Worm (Caenorhabditis elegans) whole organism, L2 larva: Measurements from ENCODE around the gene gnrr-2.

Source experiments
- C34F6.9 ChIP-seq: fragments of 150-350 bp; optimal IDR thresholded peaks from 2 replicates; lab custom pipeline; 2014; ENCODE audit warnings: missing biosample characterization, missing genetic modification characterization
- F13H6.1 ChIP-seq: sonication (generic microtip); optimal IDR thresholded peaks from 2 replicates; lab custom pipeline; 2016; ENCODE audit warnings: missing genetic modification characterization, missing compliant biosample characterization
- R02D3.7 ChIP-seq: fragments of 150-350 bp; optimal IDR thresholded peaks from 2 replicates; lab custom pipeline; 2014; ENCODE audit warnings: missing biosample characterization, missing genetic modification characterization
- Y55F3AM.14 ChIP-seq: fragments of 200-800 bp; sonication (Bioruptor generic); optimal IDR thresholded peaks from 2 replicates; lab custom pipeline; 2018; ENCODE audit warnings: mild to moderate bottlenecking, missing genetic modification characterization, missing compliant biosample characterization
- ZK546.5 ChIP-seq: sonication (generic microtip); optimal IDR thresholded peaks from 2 replicates; lab custom pipeline; 2017; ENCODE audit warnings: missing biosample characterization, missing genetic modification characterization
- alr-1 ChIP-seq: fragments of 150-350 bp; optimal IDR thresholded peaks from 2 replicates; lab custom pipeline; 2014; ENCODE audit warnings: missing biosample characterization, missing genetic modification characterization
- aly-2 ChIP-seq: fragments of 150-350 bp; optimal IDR thresholded peaks from 2 replicates; lab custom pipeline; 2014; ENCODE audit warnings: missing biosample characterization, missing genetic modification characterization
- ama-1 ChIP-seq: fragments of 150-350 bp; optimal IDR thresholded peaks from 2 replicates; lab custom pipeline; 2018; ENCODE audit warnings: inconsistent platforms
- blmp-1 ChIP-seq: sonication (generic microtip); optimal IDR thresholded peaks from 2 replicates; lab custom pipeline; 2017; ENCODE audit warnings: missing genetic modification characterization, mild to moderate bottlenecking, missing compliant biosample characterization, antibody characterized with exemption, moderate library complexity; ENCODE audit not compliant: insufficient read depth
- ceh-16 ChIP-seq: fragments of 150-350 bp; optimal IDR thresholded peaks from 2 replicates; lab custom pipeline; 2014; ENCODE audit warnings: missing biosample characterization, missing genetic modification characterization
- ceh-82 ChIP-seq: fragments of 150-350 bp; optimal IDR thresholded peaks from 2 replicates; lab custom pipeline; 2014; ENCODE audit warnings: missing biosample characterization, missing genetic modification characterization
- crh-2 ChIP-seq: sonication (generic microtip); optimal IDR thresholded peaks from 2 replicates; lab custom pipeline; 2017; ENCODE audit warnings: missing biosample characterization, missing genetic modification characterization
- dmd-4 ChIP-seq: sonication (generic microtip); optimal IDR thresholded peaks from 2 replicates; lab custom pipeline; 2017; ENCODE audit warnings: missing biosample characterization, missing genetic modification characterization
- egl-27 ChIP-seq: sonication (generic microtip); optimal IDR thresholded peaks from 3 replicates; lab custom pipeline; 2017; ENCODE audit warnings: missing biosample characterization, missing genetic modification reagents, missing genetic modification characterization
- elt-1 ChIP-seq: fragments of 150-350 bp; optimal IDR thresholded peaks from 2 replicates; lab custom pipeline; 2014; ENCODE audit warnings: missing biosample characterization, missing genetic modification characterization
- elt-3 ChIP-seq: sonication (generic microtip); optimal IDR thresholded peaks from 2 replicates; lab custom pipeline; 2017; ENCODE audit warnings: missing biosample characterization, missing genetic modification characterization
- fos-1 ChIP-seq: fragments of 150-350 bp; optimal IDR thresholded peaks from 2 replicates; lab custom pipeline; 2014; ENCODE audit warnings: missing biosample characterization, missing genetic modification characterization
- gmeb-1 ChIP-seq: fragments of 150-350 bp; optimal IDR thresholded peaks from 2 replicates; lab custom pipeline; 2014; ENCODE audit warnings: missing biosample characterization, missing genetic modification characterization
- lin-11 ChIP-seq: fragments of 150-350 bp; sonication (generic microtip); optimal IDR thresholded peaks from 2 replicates; lab custom pipeline; 2014; ENCODE audit warnings: missing biosample characterization, missing genetic modification characterization, inconsistent platforms, mixed read lengths
- lin-13 ChIP-seq: fragments of 150-350 bp; optimal IDR thresholded peaks from 2 replicates; lab custom pipeline; 2014; ENCODE audit warnings: missing biosample characterization, missing genetic modification reagents, missing genetic modification characterization
- lin-39 ChIP-seq: fragments of 150-350 bp; optimal IDR thresholded peaks from 2 replicates; lab custom pipeline; 2014; ENCODE audit warnings: missing biosample characterization, missing genetic modification reagents, missing genetic modification characterization
- lsy-2 ChIP-seq, 2 experiments: fragments of 150-350 bp in 1 of 2; sonication (generic microtip) in 1 of 2; optimal IDR thresholded peaks; 2 replicates each; lab custom pipeline; 2014 to 2017; ENCODE audit warnings: missing biosample characterization in 2 of 2, missing genetic modification characterization in 2 of 2
- mab-5 ChIP-seq: fragments of 150-350 bp; optimal IDR thresholded peaks from 2 replicates; lab custom pipeline; 2014; ENCODE audit warnings: missing biosample characterization, missing genetic modification characterization
- mbf-1 ChIP-seq: sonication (generic microtip); optimal IDR thresholded peaks from 2 replicates; lab custom pipeline; 2017; ENCODE audit warnings: missing biosample characterization, missing genetic modification characterization
- mdl-1 ChIP-seq, 2 experiments: fragments of 150-350 bp in 1 of 2; sonication (generic microtip) in 1 of 2; optimal IDR thresholded peaks; 2 replicates each; lab custom pipeline; 2017; ENCODE audit warnings: missing biosample characterization in 2 of 2, missing genetic modification characterization in 2 of 2
- nhr-10 ChIP-seq: sonication (generic microtip); optimal IDR thresholded peaks from 2 replicates; lab custom pipeline; 2017; ENCODE audit warnings: missing biosample characterization, missing genetic modification characterization
- nhr-11 ChIP-seq: fragments of 150-350 bp; optimal IDR thresholded peaks from 2 replicates; lab custom pipeline; 2014; ENCODE audit warnings: missing biosample characterization, missing genetic modification characterization
- nhr-12 ChIP-seq: fragments of 150-350 bp; optimal IDR thresholded peaks from 2 replicates; lab custom pipeline; 2014; ENCODE audit warnings: missing biosample characterization, missing genetic modification characterization
- nhr-129 ChIP-seq: fragments of 150-350 bp; optimal IDR thresholded peaks from 2 replicates; lab custom pipeline; 2014; ENCODE audit warnings: missing biosample characterization, missing genetic modification characterization
- nhr-21 ChIP-seq: fragments of 150-350 bp; optimal IDR thresholded peaks from 2 replicates; lab custom pipeline; 2014; ENCODE audit warnings: missing biosample characterization, missing genetic modification characterization
- nhr-23 ChIP-seq: fragments of 150-350 bp; optimal IDR thresholded peaks from 2 replicates; lab custom pipeline; 2014; ENCODE audit warnings: missing biosample characterization, missing genetic modification reagents, missing genetic modification characterization
- nhr-237 ChIP-seq: fragments of 150-350 bp; optimal IDR thresholded peaks from 2 replicates; lab custom pipeline; 2014; ENCODE audit warnings: missing biosample characterization, missing genetic modification characterization
- nhr-25 ChIP-seq: fragments of 150-350 bp; sonication (generic microtip); optimal IDR thresholded peaks from 3 replicates; lab custom pipeline; 2014; ENCODE audit warnings: missing biosample characterization, missing genetic modification characterization
- nhr-6 ChIP-seq: fragments of 150-350 bp; optimal IDR thresholded peaks from 2 replicates; lab custom pipeline; 2014; ENCODE audit warnings: missing biosample characterization, missing genetic modification characterization
- nhr-77 ChIP-seq: fragments of 150-350 bp; optimal IDR thresholded peaks from 2 replicates; lab custom pipeline; 2014; ENCODE audit warnings: missing biosample characterization, missing genetic modification characterization
- peb-1 ChIP-seq: fragments of 150-350 bp; optimal IDR thresholded peaks from 2 replicates; lab custom pipeline; 2014; ENCODE audit warnings: missing biosample characterization, missing genetic modification characterization
- sem-4 ChIP-seq: fragments of 150-350 bp; optimal IDR thresholded peaks from 2 replicates; lab custom pipeline; 2014; ENCODE audit warnings: missing biosample characterization, missing genetic modification reagents, missing genetic modification characterization
- skn-1 ChIP-seq: sonication (generic microtip); optimal IDR thresholded peaks from 2 replicates; lab custom pipeline; 2017; ENCODE audit warnings: missing biosample characterization, missing genetic modification characterization
- sma-3 ChIP-seq: sonication (generic microtip); optimal IDR thresholded peaks from 2 replicates; lab custom pipeline; 2016; ENCODE audit warnings: missing genetic modification reagents, missing genetic modification characterization, missing compliant biosample characterization
- sma-9 ChIP-seq, 2 experiments: fragments of 150-350 bp in 1 of 2; sonication (generic microtip) in 1 of 2; optimal IDR thresholded peaks; 2 replicates each; lab custom pipeline; 2014 to 2016; ENCODE audit warnings: missing genetic modification characterization in 2 of 2, mild to moderate bottlenecking in 1 of 2, missing biosample characterization in 1 of 2, missing compliant biosample characterization in 1 of 2, missing genetic modification reagents in 1 of 2, moderate library complexity in 1 of 2
- snpc-4 ChIP-seq: fragments of 150-350 bp; optimal IDR thresholded peaks from 2 replicates; lab custom pipeline; 2014; ENCODE audit warnings: missing biosample characterization, missing genetic modification characterization
- unc-39 ChIP-seq: fragments of 150-350 bp; optimal IDR thresholded peaks from 2 replicates; lab custom pipeline; 2014; ENCODE audit warnings: missing biosample characterization, missing genetic modification characterization
- unc-55 ChIP-seq: fragments of 150-350 bp; sonication (generic microtip); optimal IDR thresholded peaks from 3 replicates; lab custom pipeline; 2014; ENCODE audit warnings: missing biosample characterization, missing genetic modification reagents, missing genetic modification characterization
- unc-62 ChIP-seq: fragments of 150-350 bp; optimal IDR thresholded peaks from 2 replicates; lab custom pipeline; 2014; ENCODE audit warnings: missing biosample characterization, missing genetic modification reagents, missing genetic modification characterization
- zag-1 ChIP-seq: fragments of 150-350 bp; optimal IDR thresholded peaks from 2 replicates; lab custom pipeline; 2014; ENCODE audit warnings: missing biosample characterization, missing genetic modification characterization
- ztf-1 ChIP-seq: fragments of 200-800 bp; sonication (Bioruptor generic); conservative IDR thresholded peaks from 2 replicates; pipeline ENCODE4 v1.3.6; 2022; ENCODE audit warnings: missing genetic modification characterization, missing compliant biosample characterization
- ztf-11 ChIP-seq: sonication (generic microtip); optimal IDR thresholded peaks from 2 replicates; lab custom pipeline; 2017; ENCODE audit warnings: missing biosample characterization, missing genetic modification characterization
- ztf-4 ChIP-seq: fragments of 150-350 bp; optimal IDR thresholded peaks from 2 replicates; lab custom pipeline; 2014; ENCODE audit warnings: missing biosample characterization, missing genetic modification characterization

Gene gnrr-2

ce11 chrV:14366487-14366962 is 42.3 kb upstream of the gnrr-2 start (continued):
- peak; percentile 69 for TF ChIP-seq sem-4 (tag; lab: Kevin White, UChicago)
- TF ChIP-seq sma-3 = peak; percentile 46
- no peak for TF ChIP-seq nhr-25 (tag; lab: Kevin White, UChicago)
- TF ChIP-seq fos-1 (tag; lab: Kevin White, UChicago) = peak; percentile 76
- TF ChIP-seq sma-9 (GFP tag; optimal IDR thresholded peaks at IDR 0.05; lab: Kevin White, UChicago) = peak; percentile 89
- no peak for TF ChIP-seq sma-9 (tag; optimal IDR thresholded peaks at IDR 0.05; lab: Kevin White, UChicago)
- TF ChIP-seq snpc-4 (tag; lab: Kevin White, UChicago) = peak; percentile 8
- TF ChIP-seq lin-39 (tag; lab: Kevin White, UChicago) = no peak
- TF ChIP-seq nhr-77 (tag; lab: Kevin White, UChicago) = peak; percentile 58
- no peak for TF ChIP-seq mab-5
- no peak for TF ChIP-seq mbf-1
- TF ChIP-seq ztf-11 (tag; lab: Kevin White, UChicago) = no peak

ce11 chrV:14368272-14369052 is 40.4 kb upstream of the gnrr-2 start:
- TF ChIP-seq dmd-4 (tag; lab: Kevin White, UChicago) (no peak), mbf-1 (no peak), blmp-1 (peak; percentile 96), sem-4 (tag; lab: Kevin White, UChicago) (peak; percentile 84), nhr-23 (no peak), sma-3 (no peak), unc-39 (tag; lab: Kevin White, UChicago) (no peak), Y55F3AM.14 (GFP tag; lab: Kevin White, UChicago) (peak; percentile 44), ztf-4 (no peak), lin-11 (tag; lab: Kevin White, UChicago) (no peak), ceh-16 (tag; lab: Kevin White, UChicago) (peak; percentile 30), skn-1 (tag; lab: Kevin White, UChicago) (peak; percentile 37), nhr-21 (tag; lab: Kevin White, UChicago) (peak; percentile 44), elt-1 (tag; lab: Kevin White, UChicago) (no peak), zag-1 (tag; lab: Kevin White, UChicago) (no peak), unc-55 (GFP tag; lab: Kevin White, UChicago) (no peak), mdl-1 (tag; optimal IDR thresholded peaks at IDR 0.05; lab: Kevin White, UChicago) (peak; percentile 60 to 69), egl-27 (tag; lab: Kevin White, UChicago) (peak; percentile 52), nhr-6 (tag; lab: Kevin White, UChicago) (no peak), ceh-82 (tag; lab: Kevin White, UChicago) (no peak), nhr-237 (tag; lab: Kevin White, UChicago) (no peak), snpc-4 (tag; lab: Kevin White, UChicago) (no peak), peb-1 (tag; lab: Kevin White, UChicago) (no peak), mab-5 (no peak), R02D3.7 (tag; lab: Kevin White, UChicago) (no peak), elt-3 (tag; lab: Kevin White, UChicago) (no peak), nhr-129 (tag; lab: Kevin White, UChicago) (no peak), nhr-10 (tag; lab: Kevin White, UChicago) (no peak), nhr-25 (tag; lab: Kevin White, UChicago) (no peak), C34F6.9 (tag; lab: Kevin White, UChicago) (peak; percentile 20), fos-1 (tag; lab: Kevin White, UChicago) (peak; percentile 95), aly-2 (no peak), F13H6.1 (tag; lab: Kevin White, UChicago) (no peak), lsy-2 (tag; optimal IDR thresholded peaks at IDR 0.05; lab: Kevin White, UChicago) (peak in 1 of 2 experiments; percentile 52), lin-39 (tag; lab: Kevin White, UChicago) (no peak), gmeb-1 (no peak), nhr-11 (tag; lab: Kevin White, UChicago) (no peak), crh-2 (tag; lab: Kevin White, UChicago) (no peak), sma-9 (GFP tag; optimal IDR thresholded peaks at IDR 0.05; lab: Kevin White, UChicago) (peak; percentile 90), sma-9 (tag; optimal IDR thresholded peaks at IDR 0.05; lab: Kevin White, UChicago) (peak; percentile 7), ztf-11 (tag; lab: Kevin White, UChicago) (no peak), unc-62 (no peak), ZK546.5 (tag; lab: Kevin White, UChicago) (no peak), ama-1 (no peak), nhr-77 (tag; lab: Kevin White, UChicago) (no peak), nhr-12 (tag; lab: Kevin White, UChicago) (no peak), lin-13 (no peak), ztf-1 (no peak), alr-1 (tag; lab: Kevin White, UChicago) (no peak)
